Fruit fly (Drosophila melanogaster): ENCODE measurements around the gene Mur89F.

- TF ChIP-seq CG8478 (optimal IDR thresholded peaks at IDR 0.05) (no peak), CTCF (optimal IDR thresholded peaks at IDR 0.05) (no peak)
Measured at dm6 chr3R:17118917-17119378, 83.0 kb downstream of the Mur89F start.

Data from S2 (cell line).